Worm (Caenorhabditis elegans) whole organism, L2 larva: ENCODE data around the gene F14D7.3.

Experiments used
- R02D3.7 ChIP-seq: fragments of 150-350 bp; optimal IDR thresholded peaks from 2 replicates; lab custom pipeline; 2014; ENCODE audit warnings: missing biosample characterization, missing genetic modification characterization
- aly-2 ChIP-seq: fragments of 150-350 bp; optimal IDR thresholded peaks from 2 replicates; lab custom pipeline; 2014; ENCODE audit warnings: missing biosample characterization, missing genetic modification characterization
- ama-1 ChIP-seq: fragments of 150-350 bp; optimal IDR thresholded peaks from 2 replicates; lab custom pipeline; 2018; ENCODE audit warnings: inconsistent platforms
- blmp-1 ChIP-seq: sonication (generic microtip); optimal IDR thresholded peaks from 2 replicates; lab custom pipeline; 2017; ENCODE audit warnings: missing genetic modification characterization, mild to moderate bottlenecking, missing compliant biosample characterization, antibody characterized with exemption, moderate library complexity; ENCODE audit not compliant: insufficient read depth
- elt-1 ChIP-seq: fragments of 150-350 bp; optimal IDR thresholded peaks from 2 replicates; lab custom pipeline; 2014; ENCODE audit warnings: missing biosample characterization, missing genetic modification characterization
- nhr-6 ChIP-seq: fragments of 150-350 bp; optimal IDR thresholded peaks from 2 replicates; lab custom pipeline; 2014; ENCODE audit warnings: missing biosample characterization, missing genetic modification characterization
- skn-1 ChIP-seq: sonication (generic microtip); optimal IDR thresholded peaks from 2 replicates; lab custom pipeline; 2017; ENCODE audit warnings: missing biosample characterization, missing genetic modification characterization
- snpc-4 ChIP-seq: fragments of 150-350 bp; optimal IDR thresholded peaks from 2 replicates; lab custom pipeline; 2014; ENCODE audit warnings: missing biosample characterization, missing genetic modification characterization
- unc-62 ChIP-seq: fragments of 150-350 bp; optimal IDR thresholded peaks from 2 replicates; lab custom pipeline; 2014; ENCODE audit warnings: missing biosample characterization, missing genetic modification reagents, missing genetic modification characterization
- zag-1 ChIP-seq: fragments of 150-350 bp; optimal IDR thresholded peaks from 2 replicates; lab custom pipeline; 2014; ENCODE audit warnings: missing biosample characterization, missing genetic modification characterization
- ztf-11 ChIP-seq: sonication (generic microtip); optimal IDR thresholded peaks from 2 replicates; lab custom pipeline; 2017; ENCODE audit warnings: missing biosample characterization, missing genetic modification characterization

- TF ChIP-seq ztf-11 (tag; lab: Kevin White, UChicago): no peak
- no peak for TF ChIP-seq blmp-1 (tag; lab: Kevin White, UChicago)
- TF ChIP-seq elt-1 (tag; lab: Kevin White, UChicago): no peak
- TF ChIP-seq ama-1 (lab: Kevin White, UChicago): no peak
- TF ChIP-seq unc-62 (GFP tag; lab: Kevin White, UChicago): no peak
- no peak for TF ChIP-seq aly-2 (tag; lab: Kevin White, UChicago)
- TF ChIP-seq zag-1 (tag; lab: Kevin White, UChicago): no peak
- no peak for TF ChIP-seq R02D3.7 (tag; lab: Kevin White, UChicago)
- no peak for TF ChIP-seq snpc-4 (tag; lab: Kevin White, UChicago)
- TF ChIP-seq nhr-6 (tag; lab: Kevin White, UChicago): no peak
- no peak for TF ChIP-seq skn-1 (tag; lab: Kevin White, UChicago)
These were observed 40.1 kb downstream of the F14D7.3 start, which contains the start of gene srm-6 for ce11 chrV:14336655-14337054.
